Fruit fly (Drosophila melanogaster): ENCODE data around the gene Smg5.
A peak's percentile ranks its signal among the peaks of the same experiment; 100 is the strongest.

DNA sequence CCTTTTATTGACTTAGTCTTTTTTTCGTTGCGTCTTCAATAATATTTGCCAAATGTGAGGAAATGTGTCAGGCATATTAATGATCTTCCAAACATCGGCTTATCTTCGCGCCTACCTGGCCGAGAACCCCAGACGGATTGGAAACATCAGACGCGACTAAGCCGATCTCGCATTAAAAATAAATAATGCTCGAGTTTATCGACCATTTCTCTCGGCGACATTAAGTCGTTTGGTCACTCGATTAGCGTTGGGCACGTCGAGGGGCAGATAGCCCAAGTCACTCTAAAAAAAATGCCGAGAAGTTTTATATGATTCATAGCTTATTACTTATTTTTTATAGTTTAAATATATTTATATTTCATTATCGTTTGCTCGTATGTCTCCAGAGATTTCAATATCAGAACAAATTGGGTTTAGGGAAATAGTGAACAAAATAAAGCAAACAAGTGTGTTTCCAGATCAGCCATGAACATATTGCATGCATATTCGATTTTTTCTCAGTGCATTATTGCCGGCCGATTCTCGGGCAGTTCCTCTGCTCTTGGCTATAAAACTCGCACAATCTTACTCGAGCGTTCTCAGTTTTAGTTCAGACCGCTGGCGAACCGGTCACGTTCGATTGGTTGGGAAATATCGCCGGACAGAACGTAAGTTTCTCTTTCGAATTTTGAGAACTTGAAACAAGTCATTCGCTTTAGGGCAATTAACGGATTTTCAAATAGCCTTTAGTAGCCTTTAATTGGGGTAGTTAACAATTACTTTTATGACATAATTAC lies 799 bp upstream of the Smg5 start, which contains the start of gene Ance:
- TF ChIP-seq Clk (GFP tag; optimal IDR thresholded peaks at IDR 0.05) (no peak), CG12768 (GFP tag; optimal IDR thresholded peaks at IDR 0.05) (peak; percentile 9), CG5204 (GFP tag; optimal IDR thresholded peaks at IDR 0.05) (no peak), ovo (GFP tag; optimal IDR thresholded peaks at IDR 0.05) (no peak), Mnt (GFP tag; optimal IDR thresholded peaks at IDR 0.05) (no peak), CG7045 (GFP tag; optimal IDR thresholded peaks at IDR 0.05) (peak; percentile 48), CG33017 (tag; optimal IDR thresholded peaks at IDR 0.05) (peak; percentile 15), bab1 (GFP tag; optimal IDR thresholded peaks at IDR 0.05) (peak; percentile 18)
